Worm (Caenorhabditis elegans): Measurements from ENCODE around the gene F32B6.4.

Gene F32B6.4

ce11 chrIV:9852818-9853466, 38.9 kb downstream of the F32B6.4 start:
- TF ChIP-seq dmd-4 (tag; optimal IDR thresholded peaks at IDR 0.05): no peak
- no peak for TF ChIP-seq mab-5 (tag; optimal IDR thresholded peaks at IDR 0.05)
- no peak for TF ChIP-seq elt-1 (tag; optimal IDR thresholded peaks at IDR 0.05)
- TF ChIP-seq aly-2 (tag; optimal IDR thresholded peaks at IDR 0.05): no peak
- TF ChIP-seq R02D3.7 (tag; optimal IDR thresholded peaks at IDR 0.05): no peak
- no peak for TF ChIP-seq nhr-237 (tag; optimal IDR thresholded peaks at IDR 0.05)
- no peak for TF ChIP-seq nhr-12 (tag; optimal IDR thresholded peaks at IDR 0.05)
- no peak for TF ChIP-seq egl-27 (tag; optimal IDR thresholded peaks at IDR 0.05)

- TF ChIP-seq crh-2 (tag; optimal IDR thresholded peaks at IDR 0.05) (no peak), ztf-4 (tag; optimal IDR thresholded peaks at IDR 0.05) (no peak), nhr-77 (tag; optimal IDR thresholded peaks at IDR 0.05) (no peak), lsy-2 (tag; optimal IDR thresholded peaks at IDR 0.05) (no peak)
Observed at ce11 chrIV:9852250-9852649, 39.6 kb downstream of the F32B6.4 start, which contains the start of gene ssq-1. Gene ssq-1, plus strand, starts transcription at chrIV:9852550.

- TF ChIP-seq gmeb-1 (tag; optimal IDR thresholded peaks at IDR 0.05): no peak
- TF ChIP-seq egl-27 (tag; optimal IDR thresholded peaks at IDR 0.05): no peak
- TF ChIP-seq nhr-21 (tag; optimal IDR thresholded peaks at IDR 0.05): no peak
- no peak for TF ChIP-seq aly-2 (tag; optimal IDR thresholded peaks at IDR 0.05)
- no peak for TF ChIP-seq ztf-1 (GFP tag; conservative IDR thresholded peaks at IDR 0.05)
- no peak for TF ChIP-seq sma-9 (GFP tag; optimal IDR thresholded peaks at IDR 0.05)
- no peak for TF ChIP-seq sma-9 (tag; optimal IDR thresholded peaks at IDR 0.05)
- no peak for TF ChIP-seq nhr-10 (tag; optimal IDR thresholded peaks at IDR 0.05)
- TF ChIP-seq F13H6.1 (tag; optimal IDR thresholded peaks at IDR 0.05): no peak
- no peak for TF ChIP-seq ceh-16 (tag; optimal IDR thresholded peaks at IDR 0.05)
Observed at ce11 chrIV:9850931-9851330, 40.9 kb downstream of the F32B6.4 start, which contains the start of gene ssp-10. Gene ssp-10, minus strand, starts transcription at chrIV:9851031.

- no peak for TF ChIP-seq unc-39 (tag; optimal IDR thresholded peaks at IDR 0.05)
- no peak for TF ChIP-seq nhr-23 (tag; optimal IDR thresholded peaks at IDR 0.05)
- no peak for TF ChIP-seq aly-2 (tag; optimal IDR thresholded peaks at IDR 0.05)
- no peak for TF ChIP-seq sma-3 (GFP tag; optimal IDR thresholded peaks at IDR 0.05)
- no peak for TF ChIP-seq C34F6.9 (tag; optimal IDR thresholded peaks at IDR 0.05)
- TF ChIP-seq Y55F3AM.14 (GFP tag; optimal IDR thresholded peaks at IDR 0.05): no peak
- no peak for TF ChIP-seq lin-13 (GFP tag; optimal IDR thresholded peaks at IDR 0.05)
- no peak for TF ChIP-seq lin-11 (tag; optimal IDR thresholded peaks at IDR 0.05)
- no peak for TF ChIP-seq lsy-2 (tag; optimal IDR thresholded peaks at IDR 0.05)
- TF ChIP-seq sem-4 (tag; optimal IDR thresholded peaks at IDR 0.05): no peak
- TF ChIP-seq ama-1 (optimal IDR thresholded peaks at IDR 0.05): no peak
- no peak for TF ChIP-seq alr-1 (tag; optimal IDR thresholded peaks at IDR 0.05)
- TF ChIP-seq lin-39 (tag; optimal IDR thresholded peaks at IDR 0.05): no peak
- no peak for TF ChIP-seq snpc-4 (tag; optimal IDR thresholded peaks at IDR 0.05)
Observed at ce11 chrIV:9849624-9850023, 42.2 kb downstream of the F32B6.4 start, which contains the start of gene K07F5.8. Gene K07F5.8, minus strand, starts transcription at chrIV:9849724.

- TF ChIP-seq ceh-16 (tag; optimal IDR thresholded peaks at IDR 0.05): no peak
- no peak for TF ChIP-seq nhr-21 (tag; optimal IDR thresholded peaks at IDR 0.05)
- no peak for TF ChIP-seq nhr-77 (tag; optimal IDR thresholded peaks at IDR 0.05)
- no peak for TF ChIP-seq lin-39 (tag; optimal IDR thresholded peaks at IDR 0.05)
- no peak for TF ChIP-seq nhr-129 (tag; optimal IDR thresholded peaks at IDR 0.05)
- TF ChIP-seq mdl-1 (tag; optimal IDR thresholded peaks at IDR 0.05): no peak
- no peak for TF ChIP-seq sma-9 (GFP tag; optimal IDR thresholded peaks at IDR 0.05)
- TF ChIP-seq sma-9 (tag; optimal IDR thresholded peaks at IDR 0.05): no peak
- no peak for TF ChIP-seq nhr-10 (tag; optimal IDR thresholded peaks at IDR 0.05)
- no peak for TF ChIP-seq R02D3.7 (tag; optimal IDR thresholded peaks at IDR 0.05)
- no peak for TF ChIP-seq mbf-1 (tag; optimal IDR thresholded peaks at IDR 0.05)
- no peak for TF ChIP-seq nhr-237 (tag; optimal IDR thresholded peaks at IDR 0.05)
- TF ChIP-seq nhr-11 (tag; optimal IDR thresholded peaks at IDR 0.05): no peak
- no peak for TF ChIP-seq crh-2 (tag; optimal IDR thresholded peaks at IDR 0.05)
- no peak for TF ChIP-seq snpc-4 (tag; optimal IDR thresholded peaks at IDR 0.05)
- no peak for TF ChIP-seq ama-1 (optimal IDR thresholded peaks at IDR 0.05)
Observed at ce11 chrIV:9848075-9848474, 43.8 kb downstream of the F32B6.4 start, which contains the start of gene K07F5.7. Gene K07F5.7, minus strand, starts transcription at chrIV:9848175.
